Worm (Caenorhabditis elegans): ENCODE data around the gene F49A5.10.

DNA sequence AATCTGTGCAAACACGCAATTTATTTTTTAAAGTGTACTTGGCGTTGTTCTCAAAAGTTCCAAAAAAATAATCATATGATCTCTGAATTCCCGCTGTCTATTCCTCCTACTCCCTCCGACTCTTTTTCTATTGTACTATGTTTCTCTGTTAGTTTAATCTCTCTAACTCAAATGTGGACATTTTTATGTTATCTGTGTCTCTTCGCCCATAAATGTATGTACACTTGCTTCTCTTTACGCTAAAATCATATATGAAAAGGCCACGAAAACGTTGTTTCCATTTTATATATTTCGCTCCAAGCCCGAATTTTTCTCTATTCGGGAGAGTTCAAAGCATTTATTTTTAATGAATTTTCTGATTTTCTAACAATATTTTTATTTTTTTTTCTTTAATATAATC, 35.8 kb downstream of the F49A5.10 start:
- TF ChIP-seq ztf-6 (GFP tag; IDR thresholded peaks at IDR 0.05) (no peak), unc-62 (GFP tag; optimal IDR thresholded peaks at IDR 0.05) (no peak), snpc-4 (GFP tag; optimal IDR thresholded peaks at IDR 0.05) (no peak), snpc-4 (tag; optimal IDR thresholded peaks at IDR 0.05) (no peak), pbrm-1 (GFP tag; IDR thresholded peaks at IDR 0.05) (no peak), madf-10 (tag; optimal IDR thresholded peaks at IDR 0.05) (no peak), tlf-1 (GFP tag; optimal IDR thresholded peaks at IDR 0.05) (no peak), tbp1 (GFP tag; optimal IDR thresholded peaks at IDR 0.05) (no peak), ama-1 (optimal IDR thresholded peaks at IDR 0.05) (no peak), ama-1 (GFP tag; optimal IDR thresholded peaks at IDR 0.05) (no peak), let-607 (tag; optimal IDR thresholded peaks at IDR 0.05) (no peak), egl-44 (GFP tag; IDR thresholded peaks at IDR 0.05) (no peak), F55B11.4 (tag; optimal IDR thresholded peaks at IDR 0.05; ENCODE audit: borderline replicate concordance, insufficient read depth) (no peak), ceh-91 (GFP tag; IDR thresholded peaks at IDR 0.05) (no peak), him-1 (tag; optimal IDR thresholded peaks at IDR 0.05) (no peak)

All from whole organism, young adult.